Worm (Caenorhabditis elegans): ENCODE data around the gene ascc-1.

DNA sequence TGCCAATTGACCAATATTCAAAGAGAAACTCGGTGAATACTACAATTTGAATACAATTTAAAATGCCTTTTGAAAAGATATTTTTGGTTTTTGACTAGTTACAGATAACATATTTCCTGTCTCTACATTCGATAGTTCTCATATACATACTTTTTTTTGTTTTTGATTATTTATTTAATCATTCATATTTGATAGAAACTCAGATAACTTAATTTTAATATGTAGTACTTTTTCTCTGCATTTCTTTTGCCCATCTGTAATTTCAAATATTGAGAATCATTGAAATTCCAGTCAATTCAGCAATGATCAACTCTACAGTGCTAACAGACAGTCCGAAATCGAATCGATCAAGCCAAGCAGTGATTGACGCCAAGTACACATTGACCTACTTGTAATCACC, 3.5 kb downstream of the ascc-1 start, which contains the start of gene C23H3.2:
- TF ChIP-seq ceh-82 (tag; optimal IDR thresholded peaks at IDR 0.05): no peak
- TF ChIP-seq nhr-11 (tag; optimal IDR thresholded peaks at IDR 0.05): no peak
- no peak for TF ChIP-seq nhr-77 (tag; optimal IDR thresholded peaks at IDR 0.05)

Data from whole organism, L4 larva.